Fruit fly (Drosophila melanogaster) Kc167 (cell line): ENCODE measurements around the gene mRpS31.

ENCODE experiments used
- Sin3A ChIP-seq: fragments of >200 bp; optimal IDR thresholded peaks from 2 replicates; lab custom pipeline; 2018; ENCODE audit warnings: missing external identifiers
- h ChIP-seq: fragments of >200 bp; optimal IDR thresholded peaks from 3 replicates; lab custom pipeline; 2018; ENCODE audit warnings: missing external identifiers
- insv ChIP-seq: fragments of >200 bp; optimal IDR thresholded peaks from 3 replicates; lab custom pipeline; 2018; ENCODE audit warnings: missing external identifiers
- psq ChIP-seq: fragments of >200 bp; optimal IDR thresholded peaks from 2 replicates; lab custom pipeline; 2017; ENCODE audit warnings: missing external identifiers

DNA sequence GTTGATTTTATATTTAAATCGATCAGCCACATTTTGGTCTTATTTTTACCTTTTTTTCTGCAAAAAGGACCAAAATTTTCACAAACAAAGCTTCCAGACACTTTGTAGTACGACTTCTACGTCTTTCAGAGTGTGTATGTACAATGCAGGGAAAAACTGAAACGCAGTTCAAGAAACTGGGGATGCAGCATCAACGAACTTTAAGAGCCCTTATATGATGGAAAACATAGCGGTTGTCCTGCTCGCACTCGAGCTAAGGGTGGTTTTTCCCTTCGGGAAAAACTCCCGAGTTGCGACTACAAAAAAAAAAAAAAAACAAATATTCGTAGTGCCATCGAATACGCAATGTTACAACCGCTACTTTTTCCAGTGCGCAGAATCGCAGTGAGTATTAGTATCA is 35.4 kb downstream of the mRpS31 start:
- TF ChIP-seq psq (lab: Kevin White, UChicago) (no peak), insv (lab: Kevin White, UChicago) (no peak), Sin3A (no peak), h (lab: Kevin White, UChicago) (no peak)
